Worm (Caenorhabditis elegans): ENCODE measurements around the gene pbs-3.

- TF ChIP-seq T22C8.4 (GFP tag; IDR thresholded peaks at IDR 0.05) (no peak), tab-1 (GFP tag; IDR thresholded peaks at IDR 0.05) (no peak), ref-1 (GFP tag; conservative IDR thresholded peaks at IDR 0.05) (no peak), cog-1 (tag; optimal IDR thresholded peaks at IDR 0.05) (no peak)
Observed at ce11 chrII:4943849-4944248, 11.4 kb downstream of the pbs-3 start, which contains the start of gene mdt-4.

All from whole organism, midembryonic.